Fruit fly (Drosophila melanogaster) whole organism, embryonic: ENCODE results near the gene CG34116.

Source experiments
- Blimp-1 ChIP-seq: fragments of 200-800 bp; sonication (Bioruptor generic); optimal IDR thresholded peaks from 3 replicates; lab custom pipeline; 2018; ENCODE audit warnings: missing biosample characterization, missing genetic modification characterization, mild to moderate bottlenecking, moderate library complexity, missing genetic modification reagents
- CG10979 ChIP-seq: fragments of 200-800 bp; sonication (Bioruptor generic); optimal IDR thresholded peaks from 2 replicates; lab custom pipeline; 2018; ENCODE audit warnings: missing biosample characterization, mild to moderate bottlenecking, missing genetic modification characterization, moderate library complexity
- CG11456 ChIP-seq: fragments of 200-800 bp; sonication (Bioruptor generic); IDR thresholded peaks from 3 replicates; pipeline ENCODE4 v1.3.6; 2022; ENCODE audit warnings: missing biosample characterization, missing genetic modification characterization
- CG11504 ChIP-seq: fragments of 200-800 bp; sonication (Bioruptor generic); optimal IDR thresholded peaks from 3 replicates; lab custom pipeline; 2019; ENCODE audit warnings: missing biosample characterization, mild to moderate bottlenecking, missing genetic modification characterization, moderate library complexity
- CG11695 ChIP-seq: fragments of 200-800 bp; sonication (Bioruptor generic); IDR thresholded peaks from 3 replicates; pipeline ENCODE4 v1.3.6; 2022; ENCODE audit warnings: missing biosample characterization, missing genetic modification characterization
- CG11696 ChIP-seq: fragments of 200-800 bp; sonication (Bioruptor generic); IDR thresholded peaks from 2 replicates; pipeline ENCODE4 v1.3.6; 2022; ENCODE audit warnings: missing biosample characterization, missing genetic modification characterization
- CG12769 ChIP-seq: fragments of 200-800 bp; sonication (Bioruptor generic); optimal IDR thresholded peaks from 2 replicates; lab custom pipeline; 2019; ENCODE audit warnings: missing biosample characterization, mild to moderate bottlenecking, missing genetic modification characterization, moderate library complexity
- CG13123 ChIP-seq: fragments of 200-800 bp; sonication (Bioruptor generic); optimal IDR thresholded peaks from 2 replicates; lab custom pipeline; 2016; ENCODE audit warnings: missing biosample characterization, missing genetic modification characterization
- CG13775 ChIP-seq: fragments of 200-800 bp; sonication (Bioruptor generic); optimal IDR thresholded peaks from 3 replicates; lab custom pipeline; 2017; ENCODE audit warnings: missing biosample characterization, mild to moderate bottlenecking, missing genetic modification characterization
- CG14441 ChIP-seq: fragments of 200-800 bp; sonication (Bioruptor generic); IDR thresholded peaks from 2 replicates; pipeline ENCODE4 v1.3.6; 2022; ENCODE audit warnings: missing biosample characterization, missing genetic modification characterization
- CG14860 ChIP-seq: fragments of 200-800 bp; sonication (Bioruptor generic); IDR thresholded peaks from 3 replicates; pipeline ENCODE4 v1.3.6; 2022; ENCODE audit warnings: missing biosample characterization, missing genetic modification characterization; ENCODE audit not compliant: partially characterized antibody
- CG15011 ChIP-seq: fragments of 200-800 bp; sonication (Bioruptor generic); optimal IDR thresholded peaks from 3 replicates; lab custom pipeline; 2018; ENCODE audit warnings: missing biosample characterization, mild to moderate bottlenecking, missing genetic modification characterization
- CG1647 ChIP-seq: fragments of 200-800 bp; sonication (Bioruptor generic); optimal IDR thresholded peaks from 3 replicates; lab custom pipeline; 2016; ENCODE audit warnings: missing biosample characterization, missing genetic modification characterization
- CG16815 ChIP-seq: fragments of 200-800 bp; sonication (Bioruptor generic); optimal IDR thresholded peaks from 3 replicates; lab custom pipeline; 2017; ENCODE audit warnings: missing biosample characterization, mild to moderate bottlenecking, missing genetic modification characterization
- CG17328 ChIP-seq: fragments of 200-800 bp; sonication (Bioruptor generic); IDR thresholded peaks from 2 replicates; pipeline ENCODE4 v1.3.6; 2022; ENCODE audit warnings: missing biosample characterization, missing genetic modification characterization
- CG17612 ChIP-seq: fragments of 200-800 bp; sonication (Bioruptor generic); IDR thresholded peaks from 2 replicates; pipeline ENCODE4 v1.3.6; 2022; ENCODE audit warnings: missing biosample characterization, missing genetic modification characterization
- CG17829 ChIP-seq: fragments of 200-800 bp; optimal IDR thresholded peaks from 2 replicates; lab custom pipeline; 2019; ENCODE audit warnings: missing biosample characterization, mild to moderate bottlenecking, missing genetic modification characterization, moderate library complexity
- CG18476 ChIP-seq: fragments of 200-800 bp; sonication (Bioruptor generic); optimal IDR thresholded peaks from 2 replicates; lab custom pipeline; 2016; ENCODE audit warnings: missing biosample characterization, mild to moderate bottlenecking, missing genetic modification characterization
- CG7928 ChIP-seq: fragments of 200-800 bp; sonication (Bioruptor generic); optimal IDR thresholded peaks from 2 replicates; lab custom pipeline; 2017; ENCODE audit warnings: missing biosample characterization, mild to moderate bottlenecking, missing genetic modification characterization
- CG8359 ChIP-seq: fragments of 200-800 bp; sonication (Bioruptor generic); optimal IDR thresholded peaks from 2 replicates; lab custom pipeline; 2017; ENCODE audit warnings: missing biosample characterization, mild to moderate bottlenecking, missing genetic modification characterization, borderline replicate concordance
- CG8765 ChIP-seq: fragments of 200-800 bp; sonication (Bioruptor generic); IDR thresholded peaks from 2 replicates; pipeline ENCODE4 v1.3.6; 2022; ENCODE audit warnings: missing biosample characterization, missing genetic modification characterization
- CTCF ChIP-seq: fragments of 200-800 bp; sonication (Bioruptor generic); optimal IDR thresholded peaks from 2 replicates; lab custom pipeline; 2017; ENCODE audit warnings: missing biosample characterization, mild to moderate bottlenecking, missing genetic modification characterization, moderate library complexity
- CkIIα-i1 ChIP-seq: fragments of 200-800 bp; sonication (Bioruptor generic); IDR thresholded peaks from 2 replicates; pipeline ENCODE4 v1.3.6; 2022; ENCODE audit warnings: missing biosample characterization, missing genetic modification characterization
- Dll ChIP-seq: fragments of 200-800 bp; sonication (Bioruptor generic); IDR thresholded peaks from 4 replicates; pipeline ENCODE4 v1.3.6; 2022; ENCODE audit warnings: missing biosample characterization, missing genetic modification characterization; ENCODE audit not compliant: partially characterized antibody
- Fer3 ChIP-seq: fragments of 200-800 bp; sonication (Bioruptor generic); optimal IDR thresholded peaks from 2 replicates; lab custom pipeline; 2018; ENCODE audit warnings: missing biosample characterization, mild to moderate bottlenecking, missing genetic modification characterization, moderate library complexity
- H15 ChIP-seq: fragments of 200-800 bp; sonication (Bioruptor generic); IDR thresholded peaks from 3 replicates; pipeline ENCODE4 v1.3.6; 2022; ENCODE audit warnings: missing biosample characterization, missing genetic modification characterization
- HLH54F ChIP-seq: fragments of 200-800 bp; sonication (Bioruptor generic); optimal IDR thresholded peaks from 3 replicates; lab custom pipeline; 2016; ENCODE audit warnings: missing biosample characterization, missing genetic modification characterization
- MBD-R2 ChIP-seq: fragments of 200-800 bp; sonication (Bioruptor generic); IDR thresholded peaks from 2 replicates; pipeline ENCODE4 v1.3.6; 2022; ENCODE audit warnings: missing biosample characterization, missing genetic modification characterization
- Sry-β ChIP-seq: fragments of 200-800 bp; sonication (Bioruptor generic); optimal IDR thresholded peaks from 2 replicates; lab custom pipeline; 2018; ENCODE audit warnings: missing biosample characterization, mild to moderate bottlenecking, missing genetic modification characterization, moderate library complexity
- abd-A ChIP-seq: fragments of 200-800 bp; sonication (Bioruptor generic); optimal IDR thresholded peaks from 3 replicates; lab custom pipeline; 2019; ENCODE audit warnings: missing biosample characterization, mild to moderate bottlenecking, missing genetic modification characterization, moderate library complexity
- ato ChIP-seq: fragments of 200-800 bp; sonication (Bioruptor generic); IDR thresholded peaks from 2 replicates; pipeline ENCODE4 v1.3.6; 2022; ENCODE audit warnings: missing biosample characterization, missing genetic modification characterization; ENCODE audit not compliant: partially characterized antibody
- caup ChIP-seq: fragments of 200-800 bp; sonication (Bioruptor generic); optimal IDR thresholded peaks from 3 replicates; lab custom pipeline; 2017; ENCODE audit warnings: missing biosample characterization, mild to moderate bottlenecking, missing genetic modification characterization, moderate library complexity; ENCODE audit not compliant: severe bottlenecking
- ci ChIP-seq: fragments of 200-800 bp; sonication (Bioruptor generic); IDR thresholded peaks from 3 replicates; pipeline ENCODE4 v1.3.6; 2022; ENCODE audit warnings: missing biosample characterization, missing genetic modification characterization
- dati ChIP-seq: fragments of 200-800 bp; sonication (Bioruptor generic); IDR thresholded peaks from 2 replicates; pipeline ENCODE4 v1.3.6; 2022; ENCODE audit warnings: missing biosample characterization, missing genetic modification characterization
- dmrt99B ChIP-seq: fragments of 200-800 bp; sonication (Bioruptor generic); optimal IDR thresholded peaks from 2 replicates; lab custom pipeline; 2018; ENCODE audit warnings: missing biosample characterization, mild to moderate bottlenecking, missing genetic modification characterization, moderate library complexity
- eve ChIP-seq, 2 experiments: fragments of >200 bp; optimal IDR thresholded peaks; 2 replicates each; lab custom pipeline; 2017; ENCODE audit warnings: missing biosample characterization in 2 of 2, missing genetic modification characterization in 2 of 2
- fru ChIP-seq: fragments of >200 bp; optimal IDR thresholded peaks from 2 replicates; lab custom pipeline; 2017
- gcm2 ChIP-seq: fragments of 200-800 bp; sonication (Bioruptor generic); optimal IDR thresholded peaks from 2 replicates; lab custom pipeline; 2016; ENCODE audit warnings: missing biosample characterization, missing genetic modification characterization
- insv ChIP-seq, 2 experiments: fragments of 200-800 bp; sonication (Bioruptor generic); optimal IDR thresholded peaks; 3 replicates each; lab custom pipeline; 2016 to 2018; ENCODE audit warnings: missing biosample characterization in 2 of 2, missing genetic modification characterization in 2 of 2
- luna ChIP-seq: fragments of 200-800 bp; sonication (Bioruptor generic); optimal IDR thresholded peaks from 2 replicates; lab custom pipeline; 2016; ENCODE audit warnings: missing biosample characterization, missing genetic modification characterization
- nmo ChIP-seq: fragments of 200-800 bp; sonication (Bioruptor generic); optimal IDR thresholded peaks from 2 replicates; lab custom pipeline; 2018; ENCODE audit warnings: missing biosample characterization, mild to moderate bottlenecking, missing genetic modification characterization, moderate library complexity
- pfk ChIP-seq: fragments of 200-800 bp; sonication (Bioruptor generic); optimal IDR thresholded peaks from 2 replicates; lab custom pipeline; 2018; ENCODE audit warnings: missing biosample characterization, mild to moderate bottlenecking, missing genetic modification characterization, moderate library complexity
- pum ChIP-seq: fragments of 200-800 bp; sonication (Bioruptor generic); optimal IDR thresholded peaks from 2 replicates; lab custom pipeline; 2016; ENCODE audit warnings: missing biosample characterization, missing genetic modification characterization
- pzg ChIP-seq: fragments of 200-800 bp; sonication (Bioruptor generic); optimal IDR thresholded peaks from 3 replicates; lab custom pipeline; 2018; ENCODE audit warnings: missing biosample characterization, mild to moderate bottlenecking, missing genetic modification characterization, moderate library complexity
- schlank ChIP-seq: fragments of 200-800 bp; sonication (Bioruptor generic); optimal IDR thresholded peaks from 2 replicates; lab custom pipeline; 2018; ENCODE audit warnings: missing biosample characterization, mild to moderate bottlenecking, missing genetic modification characterization
- seq ChIP-seq: fragments of 200-800 bp; sonication (Bioruptor generic); IDR thresholded peaks from 2 replicates; pipeline ENCODE4 v1.3.6; 2022; ENCODE audit warnings: missing biosample characterization, missing genetic modification characterization
- tna ChIP-seq: fragments of 200-800 bp; sonication (Bioruptor generic); IDR thresholded peaks from 2 replicates; pipeline ENCODE4 v1.3.6; 2022; ENCODE audit warnings: missing biosample characterization, missing genetic modification characterization; ENCODE audit not compliant: partially characterized antibody
- wek ChIP-seq: fragments of 200-800 bp; sonication (Bioruptor generic); optimal IDR thresholded peaks from 3 replicates; lab custom pipeline; 2018; ENCODE audit warnings: missing biosample characterization, mild to moderate bottlenecking, missing genetic modification characterization, moderate library complexity
- zen ChIP-seq: fragments of 200-800 bp; sonication (Bioruptor generic); optimal IDR thresholded peaks from 3 replicates; lab custom pipeline; 2018; ENCODE audit warnings: missing biosample characterization, mild to moderate bottlenecking, missing genetic modification characterization, moderate library complexity

Gene CG34116

DNA sequence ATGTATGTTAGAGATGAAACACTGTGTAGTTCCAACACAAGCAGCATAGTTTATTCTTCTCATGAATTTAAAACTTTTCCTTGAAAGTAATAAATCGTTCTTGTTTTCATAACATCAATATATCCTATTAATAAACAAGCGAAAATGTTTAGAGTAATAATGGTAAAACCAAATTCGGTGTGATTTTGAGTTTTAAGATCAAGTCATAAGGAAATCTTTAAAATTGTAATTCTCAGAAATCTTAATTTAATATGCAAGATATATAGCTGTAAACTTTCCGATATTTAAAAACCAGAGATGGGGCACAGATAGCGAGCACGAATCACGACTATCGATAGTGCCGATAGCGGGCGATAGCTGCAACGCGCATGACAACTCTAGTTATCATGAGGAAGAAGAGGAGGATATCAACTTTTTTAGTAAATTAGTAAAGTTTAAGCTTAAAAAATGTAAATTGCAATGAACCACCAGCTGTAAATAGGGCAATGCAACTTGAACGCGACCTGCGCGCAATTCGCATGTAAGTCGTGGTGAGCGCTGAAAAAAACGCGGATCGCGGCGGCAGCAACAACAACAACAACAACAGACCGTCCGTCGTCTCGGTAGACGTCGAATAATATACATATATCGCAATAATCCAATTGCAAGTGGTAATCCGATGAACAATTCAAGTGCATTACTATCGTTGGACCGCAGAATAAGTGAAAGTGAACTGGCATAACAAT lies 12.1 kb upstream of the CG34116 start, which contains the start of the genes Fibp and Deaf1 (continued):
- TF ChIP-seq CG11696 (GFP tag; lab: Robert Waterston, UW), result no peak
- TF ChIP-seq wek (GFP tag; lab: Kevin White, UChicago), result no peak
- peak; percentile 38 for TF ChIP-seq Sry-β (GFP tag; lab: Kevin White, UChicago)
- peak; percentile 75 for TF ChIP-seq MBD-R2 (GFP tag; lab: Robert Waterston, UW)
- TF ChIP-seq CG15011 (GFP tag; lab: Kevin White, UChicago), result peak; percentile 19
- peak; percentile 14 for TF ChIP-seq gcm2 (GFP tag; lab: Kevin White, UChicago)
- peak; percentile 57; the same call in 1 of the 2 replicates for TF ChIP-seq CG14441 (GFP tag; lab: Robert Waterston, UW)
- peak; percentile 45 to 95 for TF ChIP-seq insv (GFP tag; optimal IDR thresholded peaks at IDR 0.05; lab: Kevin White, UChicago)
- TF ChIP-seq eve (GFP tag; optimal IDR thresholded peaks at IDR 0.05; lab: Kevin White, UChicago), result no peak
- TF ChIP-seq CG7928 (GFP tag; lab: Kevin White, UChicago), result peak; percentile 6
- no peak for TF ChIP-seq fru (lab: Kevin White, UChicago)
- TF ChIP-seq CG18476 (GFP tag; lab: Kevin White, UChicago), result peak; percentile 73
- TF ChIP-seq CG11504 (tag; lab: Kevin White, UChicago), result peak; percentile 79
- peak; percentile 67 for TF ChIP-seq CG1647
- TF ChIP-seq pzg (GFP tag; lab: Kevin White, UChicago), result peak; percentile 80
- TF ChIP-seq CG11456 (GFP tag; lab: Robert Waterston, UW), result peak; percentile 81
- no peak for TF ChIP-seq CG11695
- TF ChIP-seq CTCF (GFP tag; lab: Kevin White, UChicago), result no peak
- peak; percentile 95 for TF ChIP-seq tna (GFP tag; lab: Robert Waterston, UW)
- peak; percentile 5 for TF ChIP-seq CG8359 (GFP tag; lab: Kevin White, UChicago)
- peak; percentile 46 for TF ChIP-seq caup (GFP tag; lab: Kevin White, UChicago)
- peak; percentile 53 for TF ChIP-seq Blimp-1 (GFP tag; lab: Kevin White, UChicago)
- TF ChIP-seq HLH54F, result peak; percentile 88
- TF ChIP-seq ato (GFP tag; lab: Robert Waterston, UW), result peak; percentile 95
- TF ChIP-seq CG14860 (GFP tag; lab: Robert Waterston, UW), result peak; percentile 97
- no peak for TF ChIP-seq CG17328 (GFP tag; lab: Robert Waterston, UW)
- peak; percentile 75 for TF ChIP-seq zen (tag; lab: Kevin White, UChicago)
- TF ChIP-seq CG17612, result no peak
- TF ChIP-seq CG17829 (tag; lab: Kevin White, UChicago), result peak; percentile 85
- TF ChIP-seq Fer3 (tag; lab: Kevin White, UChicago), result peak; percentile 74
- TF ChIP-seq CG8765 (GFP tag; lab: Robert Waterston, UW), result peak; percentile 49; the same call in 1 of the 2 replicates
- TF ChIP-seq schlank (tag; lab: Kevin White, UChicago), result no peak
- TF ChIP-seq CG12769 (tag; lab: Kevin White, UChicago), result peak; percentile 47
- TF ChIP-seq abd-A (tag; lab: Kevin White, UChicago), result no peak
- TF ChIP-seq dmrt99B, result no peak
- peak; percentile 63 for TF ChIP-seq CG13123 (GFP tag; lab: Kevin White, UChicago)
- peak; percentile 95 for TF ChIP-seq Dll (GFP tag; lab: Robert Waterston, UW)
- no peak for TF ChIP-seq pfk (GFP tag; lab: Kevin White, UChicago)
- no peak for TF ChIP-seq dati (GFP tag; lab: Robert Waterston, UW)
- TF ChIP-seq ci (GFP tag; lab: Robert Waterston, UW), result peak; percentile 34; the same call in 1 of the 3 replicates
- TF ChIP-seq CG10979 (tag; lab: Kevin White, UChicago), result peak; percentile 54
- TF ChIP-seq CG13775 (GFP tag; lab: Kevin White, UChicago), result peak; percentile 85
- no peak; the same call in 1 of the 2 replicates for TF ChIP-seq seq (GFP tag; lab: Robert Waterston, UW)
- no peak for TF ChIP-seq CkIIα-i1 (GFP tag; lab: Robert Waterston, UW)
- peak; percentile 82 for TF ChIP-seq pum
- TF ChIP-seq CG16815, result peak; percentile 74
- TF ChIP-seq H15 (GFP tag; lab: Robert Waterston, UW), result peak; percentile 68
- peak; percentile 89 for TF ChIP-seq nmo (GFP tag; lab: Kevin White, UChicago)
- peak; percentile 25 for TF ChIP-seq luna (GFP tag; lab: Kevin White, UChicago)
